Worm (Caenorhabditis elegans): ENCODE measurements around the gene nars-2.
A peak's percentile ranks its signal among the peaks of the same experiment; 100 is the strongest.

Gene nars-2

DNA sequence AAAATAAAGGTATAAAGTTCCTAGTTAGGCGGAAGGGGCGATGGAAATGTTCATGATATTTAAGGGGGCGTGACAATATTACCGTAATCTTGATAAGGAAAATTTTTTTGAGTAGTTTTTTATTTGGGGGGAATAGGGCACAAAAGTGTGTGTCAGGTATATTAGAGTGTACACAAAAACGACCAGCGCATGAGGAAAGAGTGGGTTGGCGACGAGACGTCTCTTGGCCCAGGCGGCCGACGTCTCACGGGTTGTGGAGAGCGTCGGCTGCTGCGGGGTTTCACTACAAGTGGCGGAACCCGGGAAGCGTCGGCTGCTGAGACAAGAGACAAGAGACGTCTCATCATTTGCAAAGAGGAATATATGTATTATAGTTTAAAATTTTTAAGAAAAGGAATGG lies 36.8 kb downstream of the nars-2 start:
- no peak for TF ChIP-seq unc-55 (GFP tag; optimal IDR thresholded peaks at IDR 0.05)
- peak; percentile 70 for TF ChIP-seq crh-2 (tag; optimal IDR thresholded peaks at IDR 0.05)
- TF ChIP-seq peb-1 (tag; optimal IDR thresholded peaks at IDR 0.05): no peak
- no peak for TF ChIP-seq aly-2 (tag; optimal IDR thresholded peaks at IDR 0.05)
- no peak for TF ChIP-seq nhr-129 (tag; optimal IDR thresholded peaks at IDR 0.05)
- no peak for TF ChIP-seq elt-1 (tag; optimal IDR thresholded peaks at IDR 0.05)
- no peak for TF ChIP-seq ztf-11 (tag; optimal IDR thresholded peaks at IDR 0.05)
- TF ChIP-seq sma-9 (GFP tag; optimal IDR thresholded peaks at IDR 0.05): peak; percentile 32
- no peak for TF ChIP-seq sma-9 (tag; optimal IDR thresholded peaks at IDR 0.05)
- TF ChIP-seq nhr-10 (tag; optimal IDR thresholded peaks at IDR 0.05): no peak
- TF ChIP-seq F13H6.1 (tag; optimal IDR thresholded peaks at IDR 0.05): peak; percentile 17
- no peak for TF ChIP-seq Y55F3AM.14 (GFP tag; optimal IDR thresholded peaks at IDR 0.05)
- no peak for TF ChIP-seq unc-62 (GFP tag; optimal IDR thresholded peaks at IDR 0.05)
- no peak for TF ChIP-seq ceh-82 (tag; optimal IDR thresholded peaks at IDR 0.05)
- TF ChIP-seq R02D3.7 (tag; optimal IDR thresholded peaks at IDR 0.05): no peak
- TF ChIP-seq lin-13 (GFP tag; optimal IDR thresholded peaks at IDR 0.05): peak; percentile 95
- peak; percentile 43 for TF ChIP-seq ceh-16 (tag; optimal IDR thresholded peaks at IDR 0.05)
- no peak for TF ChIP-seq gmeb-1 (tag; optimal IDR thresholded peaks at IDR 0.05)
- TF ChIP-seq unc-39 (tag; optimal IDR thresholded peaks at IDR 0.05): no peak
- no peak for TF ChIP-seq ztf-1 (GFP tag; conservative IDR thresholded peaks at IDR 0.05)
- TF ChIP-seq nhr-23 (tag; optimal IDR thresholded peaks at IDR 0.05): no peak
- TF ChIP-seq nhr-237 (tag; optimal IDR thresholded peaks at IDR 0.05): no peak
- no peak for TF ChIP-seq blmp-1 (tag; optimal IDR thresholded peaks at IDR 0.05; ENCODE audit: insufficient read depth)
- no peak for TF ChIP-seq nhr-6 (tag; optimal IDR thresholded peaks at IDR 0.05)
- TF ChIP-seq zag-1 (tag; optimal IDR thresholded peaks at IDR 0.05): no peak
- no peak for TF ChIP-seq lin-11 (tag; optimal IDR thresholded peaks at IDR 0.05)
- no peak for TF ChIP-seq ZK546.5 (tag; optimal IDR thresholded peaks at IDR 0.05)
- no peak for TF ChIP-seq mbf-1 (tag; optimal IDR thresholded peaks at IDR 0.05)
- no peak for TF ChIP-seq lin-39 (tag; optimal IDR thresholded peaks at IDR 0.05)
- peak; percentile 29 for TF ChIP-seq nhr-21 (tag; optimal IDR thresholded peaks at IDR 0.05)
- peak in 1 of 2 experiments; percentile 17 for TF ChIP-seq lsy-2 (tag; optimal IDR thresholded peaks at IDR 0.05)
- TF ChIP-seq ztf-4 (tag; optimal IDR thresholded peaks at IDR 0.05): no peak
- TF ChIP-seq nhr-25 (tag; optimal IDR thresholded peaks at IDR 0.05): no peak
- TF ChIP-seq mdl-1 (tag; optimal IDR thresholded peaks at IDR 0.05): peak in 1 of 2 experiments; percentile 20
- peak; percentile 97 for TF ChIP-seq snpc-4 (tag; optimal IDR thresholded peaks at IDR 0.05)
- TF ChIP-seq ama-1 (optimal IDR thresholded peaks at IDR 0.05): no peak
- no peak for TF ChIP-seq nhr-11 (tag; optimal IDR thresholded peaks at IDR 0.05)
- no peak for TF ChIP-seq skn-1 (tag; optimal IDR thresholded peaks at IDR 0.05)
- no peak for TF ChIP-seq sem-4 (tag; optimal IDR thresholded peaks at IDR 0.05)
- TF ChIP-seq alr-1 (tag; optimal IDR thresholded peaks at IDR 0.05): no peak
- TF ChIP-seq fos-1 (tag; optimal IDR thresholded peaks at IDR 0.05): peak; percentile 60
- no peak for TF ChIP-seq dmd-4 (tag; optimal IDR thresholded peaks at IDR 0.05)
- no peak for TF ChIP-seq C34F6.9 (tag; optimal IDR thresholded peaks at IDR 0.05)
- no peak for TF ChIP-seq egl-27 (tag; optimal IDR thresholded peaks at IDR 0.05)
- TF ChIP-seq nhr-77 (tag; optimal IDR thresholded peaks at IDR 0.05): no peak
- no peak for TF ChIP-seq mab-5 (tag; optimal IDR thresholded peaks at IDR 0.05)
- no peak for TF ChIP-seq elt-3 (tag; optimal IDR thresholded peaks at IDR 0.05)
- peak; percentile 70 for TF ChIP-seq sma-3 (GFP tag; optimal IDR thresholded peaks at IDR 0.05)
- no peak for TF ChIP-seq nhr-12 (tag; optimal IDR thresholded peaks at IDR 0.05)

DNA sequence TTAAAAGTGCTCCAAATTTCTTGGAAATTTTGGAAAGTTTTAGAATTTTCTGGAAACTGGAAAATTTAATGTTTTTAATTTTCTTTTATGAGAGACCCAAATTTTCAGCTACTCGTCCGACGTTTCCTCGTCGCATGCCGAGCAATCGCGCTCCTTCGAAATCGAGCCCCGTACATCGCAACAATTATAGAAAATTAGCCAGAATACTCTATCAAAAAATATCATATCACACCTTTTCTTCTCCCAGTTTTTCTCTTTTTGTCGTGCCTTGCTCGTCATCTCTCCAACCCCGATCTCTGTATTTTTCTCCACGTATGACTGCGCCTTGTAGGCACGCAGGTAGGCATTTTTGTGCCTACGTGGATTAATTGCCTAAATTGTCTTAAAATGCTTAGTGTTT lies 38.2 kb downstream of the nars-2 start:
- TF ChIP-seq ztf-11 (tag; optimal IDR thresholded peaks at IDR 0.05) (no peak), ama-1 (optimal IDR thresholded peaks at IDR 0.05) (no peak), aly-2 (tag; optimal IDR thresholded peaks at IDR 0.05) (no peak), egl-27 (tag; optimal IDR thresholded peaks at IDR 0.05) (no peak), lin-13 (GFP tag; optimal IDR thresholded peaks at IDR 0.05) (no peak), ceh-16 (tag; optimal IDR thresholded peaks at IDR 0.05) (no peak)
